Worm (Caenorhabditis elegans) whole organism, L4 larva: ENCODE results near the gene srh-251.

Experiments used
- F10B5.3 ChIP-seq: sonication (generic microtip); optimal IDR thresholded peaks from 2 replicates; lab custom pipeline; 2016; ENCODE audit warnings: mild to moderate bottlenecking, missing genetic modification characterization, missing compliant biosample characterization
- F26F4.8 ChIP-seq: fragments of 200-800 bp; sonication (Bioruptor generic); conservative IDR thresholded peaks from 2 replicates; pipeline ENCODE4 v1.3.6; 2022; ENCODE audit warnings: missing genetic modification characterization, missing compliant biosample characterization
- F37D6.2 ChIP-seq: sonication (generic microtip); optimal IDR thresholded peaks from 2 replicates; lab custom pipeline; 2016; ENCODE audit warnings: mild to moderate bottlenecking, missing genetic modification characterization, missing compliant biosample characterization
- T20F7.1 ChIP-seq: fragments of 200-800 bp; sonication (Bioruptor generic); optimal IDR thresholded peaks from 2 replicates; lab custom pipeline; 2018; ENCODE audit warnings: mild to moderate bottlenecking, missing genetic modification characterization, missing compliant biosample characterization
- Y105C5A.15 ChIP-seq: fragments of 200-800 bp; sonication (Bioruptor generic); IDR thresholded peaks from 2 replicates; pipeline ENCODE4 v1.3.6; 2022; ENCODE audit warnings: missing genetic modification characterization, missing compliant biosample characterization
- Y48G9A.11 ChIP-seq: fragments of 200-800 bp; sonication (Bioruptor generic); IDR thresholded peaks from 2 replicates; pipeline ENCODE4 v1.3.6; 2022; ENCODE audit warnings: missing genetic modification reagents, missing genetic modification characterization, missing compliant biosample characterization
- attf-4 ChIP-seq: sonication (generic microtip); optimal IDR thresholded peaks from 3 replicates; lab custom pipeline; 2017; ENCODE audit warnings: missing biosample characterization, missing genetic modification characterization
- ceh-44 ChIP-seq: fragments of 200-800 bp; sonication (Bioruptor generic); IDR thresholded peaks from 2 replicates; pipeline ENCODE4 v1.3.6; 2022; ENCODE audit warnings: missing genetic modification reagents, missing genetic modification characterization, missing compliant biosample characterization
- daf-12 ChIP-seq: fragments of 150-350 bp; optimal IDR thresholded peaks from 2 replicates; lab custom pipeline; 2014; ENCODE audit warnings: missing biosample characterization, missing genetic modification reagents, missing genetic modification characterization
- daf-16 ChIP-seq, 3 experiments: sonication (generic microtip); optimal IDR thresholded peaks; 2 replicates each; lab custom pipeline; 2016 to 2017; ENCODE audit warnings: missing genetic modification characterization in 3 of 3, missing genetic modification reagents in 3 of 3, mild to moderate bottlenecking in 2 of 3, missing compliant biosample characterization in 2 of 3, missing biosample characterization in 1 of 3, moderate library complexity in 1 of 3
- dpl-1 ChIP-seq: fragments of 150-350 bp; optimal IDR thresholded peaks from 2 replicates; lab custom pipeline; 2014; ENCODE audit warnings: missing biosample characterization, missing genetic modification reagents, missing genetic modification characterization
- dve-1 ChIP-seq: sonication (generic microtip); optimal IDR thresholded peaks from 2 replicates; lab custom pipeline; 2017; ENCODE audit warnings: antibody characterized with exemption, mild to moderate bottlenecking, missing genetic modification characterization, missing compliant biosample characterization; ENCODE audit not compliant: insufficient read depth
- egl-43 ChIP-seq: fragments of 200-800 bp; sonication (Bioruptor generic); IDR thresholded peaks from 2 replicates; pipeline ENCODE4 v1.3.6; 2022; ENCODE audit warnings: missing genetic modification reagents, missing genetic modification characterization, missing compliant biosample characterization
- fkh-10 ChIP-seq: fragments of 150-350 bp; optimal IDR thresholded peaks from 2 replicates; lab custom pipeline; 2014; ENCODE audit warnings: missing biosample characterization, missing genetic modification reagents, missing genetic modification characterization
- jun-1 ChIP-seq: fragments of 150-350 bp; optimal IDR thresholded peaks from 2 replicates; lab custom pipeline; 2014; ENCODE audit warnings: missing biosample characterization, missing genetic modification reagents, missing genetic modification characterization
- lim-7 ChIP-seq: fragments of 200-800 bp; sonication (Bioruptor generic); IDR thresholded peaks from 2 replicates; pipeline ENCODE4 v1.3.6; 2022; ENCODE audit warnings: missing genetic modification characterization, missing compliant biosample characterization
- lin-13 ChIP-seq: fragments of 150-350 bp; optimal IDR thresholded peaks from 2 replicates; lab custom pipeline; 2014; ENCODE audit warnings: missing biosample characterization, missing genetic modification reagents, missing genetic modification characterization
- madf-9 ChIP-seq: fragments of 200-800 bp; sonication (Bioruptor generic); conservative IDR thresholded peaks from 2 replicates; pipeline ENCODE4 v1.3.6; 2022; ENCODE audit warnings: missing genetic modification reagents, missing genetic modification characterization, missing compliant biosample characterization
- nhr-10 ChIP-seq: fragments of 150-350 bp; optimal IDR thresholded peaks from 2 replicates; lab custom pipeline; 2014; ENCODE audit warnings: missing biosample characterization, missing genetic modification characterization
- nhr-28 ChIP-seq: fragments of 150-350 bp; optimal IDR thresholded peaks from 2 replicates; lab custom pipeline; 2014; ENCODE audit warnings: missing biosample characterization, missing genetic modification characterization
- nhr-41 ChIP-seq: fragments of 200-800 bp; sonication (Bioruptor generic); IDR thresholded peaks from 2 replicates; pipeline ENCODE4 v1.3.6; 2022; ENCODE audit warnings: missing genetic modification reagents, missing genetic modification characterization, missing compliant biosample characterization
- nhr-42 ChIP-seq: fragments of 200-800 bp; sonication (Bioruptor generic); IDR thresholded peaks from 2 replicates; pipeline ENCODE4 v1.3.6; 2022; ENCODE audit warnings: missing genetic modification characterization, missing compliant biosample characterization
- pqm-1 ChIP-seq: sonication (generic microtip); optimal IDR thresholded peaks from 2 replicates; lab custom pipeline; 2017; ENCODE audit warnings: missing biosample characterization, missing genetic modification characterization
- saeg-2 ChIP-seq: fragments of 200-800 bp; sonication (Bioruptor generic); IDR thresholded peaks from 2 replicates; pipeline ENCODE4 v1.3.6; 2022; ENCODE audit warnings: missing genetic modification reagents, missing genetic modification characterization, missing compliant biosample characterization
- unc-62 ChIP-seq, 3 experiments: fragments of 150-350 bp in 1 of 3; sonication (generic microtip); optimal IDR thresholded peaks in 2 of 3; peaks in 1 of 3; 1 replicate in 1 of 3; 2 replicates in 2 of 3; lab custom pipeline; 2014 to 2017; ENCODE audit warnings: missing biosample characterization in 3 of 3, missing genetic modification characterization in 3 of 3, missing genetic modification reagents in 3 of 3, missing genotype in 1 of 3
- zag-1 ChIP-seq: fragments of 150-350 bp; optimal IDR thresholded peaks from 2 replicates; lab custom pipeline; 2014; ENCODE audit warnings: missing biosample characterization, missing genetic modification characterization
- zip-2 ChIP-seq: fragments of 150-350 bp; optimal IDR thresholded peaks from 2 replicates; lab custom pipeline; 2014; ENCODE audit warnings: missing biosample characterization, missing genetic modification characterization
- ztf-11 ChIP-seq: fragments of 150-350 bp; optimal IDR thresholded peaks from 2 replicates; lab custom pipeline; 2014; ENCODE audit warnings: missing biosample characterization, missing genetic modification characterization

The srh-251 gene

DNA sequence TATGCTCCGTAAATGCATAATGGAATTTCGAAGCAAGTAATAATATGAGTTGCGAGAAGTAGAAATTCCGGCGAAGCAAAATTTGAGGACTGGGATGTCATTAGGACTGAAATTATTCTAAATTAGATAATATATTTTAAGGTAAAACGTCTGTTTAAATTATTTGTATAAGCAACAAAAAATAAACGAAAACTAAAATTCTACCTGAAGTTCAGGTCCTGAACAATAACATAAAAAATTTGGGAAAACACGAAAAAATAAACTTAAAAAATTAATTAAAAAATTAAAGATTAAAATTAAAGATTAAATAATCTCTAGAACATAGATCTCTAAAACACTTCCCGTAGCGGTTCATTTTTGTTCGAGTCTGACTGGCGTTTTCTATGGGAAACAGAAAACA lies at the start of gene srh-251:
srh-251 (minus strand) TSS at position 101 of the 400 bp plus-strand sequence.
- TF ChIP-seq daf-12 (tag; lab: Kevin White, UChicago), result no peak
- no peak for TF ChIP-seq jun-1 (tag; lab: Kevin White, UChicago)
- no peak for TF ChIP-seq zip-2
- TF ChIP-seq egl-43, result no peak
- TF ChIP-seq F10B5.3 (tag; lab: Kevin White, UChicago), result no peak
- no peak for TF ChIP-seq Y48G9A.11
- TF ChIP-seq, all 104 proteins: peak for 0

ce11 chrV:15429125-15429524 lies 49.4 kb upstream of the srh-251 start:
- TF ChIP-seq F26F4.8 (peak; percentile 74; the same call in 1 of the 2 replicates), nhr-41 (GFP tag; lab: Robert Waterston, UW) (peak; percentile 69; the same call in 1 of the 2 replicates), Y105C5A.15 (peak; percentile 40; the same call in 1 of the 2 replicates)

DNA sequence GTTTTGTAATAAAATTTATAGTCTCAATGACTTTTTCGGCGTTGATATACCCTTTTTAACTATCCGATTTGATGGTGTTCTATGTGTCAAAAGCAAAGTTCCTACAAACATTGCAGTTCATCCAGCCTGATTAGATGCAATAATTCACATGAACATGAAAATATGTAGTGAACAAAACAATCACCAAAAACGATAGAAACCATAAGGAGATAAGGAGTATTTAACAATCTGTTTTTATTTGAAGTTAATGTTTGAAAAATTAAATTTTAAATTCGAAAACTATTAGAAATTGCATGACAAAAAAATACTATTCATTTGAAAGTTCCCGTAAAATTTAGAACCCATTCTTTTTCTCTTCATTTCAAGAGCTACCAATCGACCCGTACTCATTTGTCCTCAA lies 47.2 kb upstream of the srh-251 start, which contains the start of gene fbxa-209:
fbxa-209 (minus strand) TSS at position 101 of the 400 bp plus-strand sequence.
- TF ChIP-seq T20F7.1 (GFP tag; lab: Kevin White, UChicago) (peak; percentile 31), F26F4.8 (no peak), daf-16 (GFP tag; optimal IDR thresholded peaks at IDR 0.05; lab: Kevin White, UChicago) (no peak), daf-16 (tag; optimal IDR thresholded peaks at IDR 0.05; lab: Kevin White, UChicago) (peak; percentile 23), dve-1 (peak; percentile 41), F37D6.2 (tag; lab: Kevin White, UChicago) (no peak), jun-1 (tag; lab: Kevin White, UChicago) (no peak), fkh-10 (GFP tag; lab: Kevin White, UChicago) (no peak)
- TF ChIP-seq, all 104 proteins: peak for 3

ce11 chrV:15425368-15426091 lies 45.8 kb upstream of the srh-251 start, which contains the start of gene Y36E3A.2:
Gene Y36E3A.2 (plus strand): TSS chrV:15426041.
- TF ChIP-seq lim-7 (GFP tag; lab: Robert Waterston, UW) (no peak), dve-1 (peak; percentile 32), nhr-28 (peak; percentile 6), saeg-2 (GFP tag; lab: Robert Waterston, UW) (no peak), pqm-1 (tag; lab: Kevin White, UChicago) (peak; percentile 65), zip-2 (no peak), daf-16 (GFP tag; optimal IDR thresholded peaks at IDR 0.05; lab: Kevin White, UChicago) (no peak), daf-16 (tag; optimal IDR thresholded peaks at IDR 0.05; lab: Kevin White, UChicago) (peak; percentile 30)
- TF ChIP-seq, all 104 proteins: peak for 4

DNA sequence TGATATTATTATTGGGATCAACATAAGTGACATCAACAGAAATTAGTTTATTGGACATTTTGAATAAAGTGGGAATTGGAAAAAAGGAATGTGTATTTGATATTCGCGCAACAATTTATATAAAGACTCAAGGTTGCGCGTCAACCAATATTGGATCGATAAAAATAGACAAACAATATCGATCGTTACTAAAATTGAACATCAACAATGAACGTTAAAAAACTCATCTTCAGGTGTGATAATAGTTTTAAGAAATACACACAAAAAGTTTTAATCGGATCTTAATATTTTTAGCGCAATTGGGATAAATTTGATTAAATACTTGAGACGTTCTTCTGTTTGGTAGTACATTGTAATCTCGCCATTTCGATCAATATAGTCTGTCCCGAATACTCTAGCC lies 43.9 kb upstream of the srh-251 start, which contains the start of gene fbxa-104:
fbxa-104 (minus strand) TSS at position 83 of the 400 bp plus-strand sequence.
- TF ChIP-seq nhr-42 (no peak), unc-62 (GFP tag; optimal IDR thresholded peaks at IDR 0.05 in 1 of 2; lab: Kevin White, UChicago) (peak in 1 of 2 experiments; percentile 96), unc-62 (tag; optimal IDR thresholded peaks at IDR 0.05; lab: Kevin White, UChicago) (no peak), T20F7.1 (GFP tag; lab: Kevin White, UChicago) (no peak), ceh-44 (GFP tag; lab: Robert Waterston, UW) (no peak), ztf-11 (tag; lab: Kevin White, UChicago) (no peak), nhr-28 (no peak)
- TF ChIP-seq, all 104 proteins: peak for 1

DNA sequence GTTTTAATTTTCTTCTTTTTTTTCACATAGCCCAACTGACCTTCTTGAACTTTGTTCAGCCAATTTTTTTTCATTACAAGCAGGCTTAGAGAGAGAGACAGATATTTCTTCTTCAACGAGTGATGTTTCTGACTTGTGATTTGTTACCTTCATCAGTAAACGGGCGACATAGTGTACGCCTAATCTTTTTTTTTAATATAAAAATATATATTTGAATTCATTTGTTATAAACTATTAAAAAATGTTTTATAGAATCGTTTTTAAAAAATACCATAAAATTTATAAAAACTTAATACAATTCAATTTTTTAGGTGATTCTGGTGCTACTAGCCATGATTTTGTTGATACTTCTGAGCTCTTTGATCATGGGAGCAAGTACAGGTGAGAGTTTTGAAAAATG lies 38.1 kb upstream of the srh-251 start, which contains the start of gene T06E6.10:
T06E6.10 (plus strand) TSS at position 301 of the 400 bp plus-strand sequence.
- TF ChIP-seq daf-16 (GFP tag; optimal IDR thresholded peaks at IDR 0.05; lab: Kevin White, UChicago), result no peak
- TF ChIP-seq daf-16 (tag; optimal IDR thresholded peaks at IDR 0.05; lab: Kevin White, UChicago), result no peak
- TF ChIP-seq madf-9 (GFP tag; lab: Robert Waterston, UW), result no peak
- no peak for TF ChIP-seq egl-43
- TF ChIP-seq lin-13 (GFP tag; lab: Kevin White, UChicago), result no peak
- TF ChIP-seq nhr-10 (tag; lab: Kevin White, UChicago), result no peak
- no peak for TF ChIP-seq zag-1 (tag; lab: Kevin White, UChicago)
- TF ChIP-seq attf-4, result no peak
- TF ChIP-seq dpl-1 (GFP tag; lab: Kevin White, UChicago), result no peak
